Fruit fly (Drosophila melanogaster): ENCODE data around the gene nau.
A peak's percentile ranks its signal among the peaks of the same experiment; 100 is the strongest.

nau gene

DNA sequence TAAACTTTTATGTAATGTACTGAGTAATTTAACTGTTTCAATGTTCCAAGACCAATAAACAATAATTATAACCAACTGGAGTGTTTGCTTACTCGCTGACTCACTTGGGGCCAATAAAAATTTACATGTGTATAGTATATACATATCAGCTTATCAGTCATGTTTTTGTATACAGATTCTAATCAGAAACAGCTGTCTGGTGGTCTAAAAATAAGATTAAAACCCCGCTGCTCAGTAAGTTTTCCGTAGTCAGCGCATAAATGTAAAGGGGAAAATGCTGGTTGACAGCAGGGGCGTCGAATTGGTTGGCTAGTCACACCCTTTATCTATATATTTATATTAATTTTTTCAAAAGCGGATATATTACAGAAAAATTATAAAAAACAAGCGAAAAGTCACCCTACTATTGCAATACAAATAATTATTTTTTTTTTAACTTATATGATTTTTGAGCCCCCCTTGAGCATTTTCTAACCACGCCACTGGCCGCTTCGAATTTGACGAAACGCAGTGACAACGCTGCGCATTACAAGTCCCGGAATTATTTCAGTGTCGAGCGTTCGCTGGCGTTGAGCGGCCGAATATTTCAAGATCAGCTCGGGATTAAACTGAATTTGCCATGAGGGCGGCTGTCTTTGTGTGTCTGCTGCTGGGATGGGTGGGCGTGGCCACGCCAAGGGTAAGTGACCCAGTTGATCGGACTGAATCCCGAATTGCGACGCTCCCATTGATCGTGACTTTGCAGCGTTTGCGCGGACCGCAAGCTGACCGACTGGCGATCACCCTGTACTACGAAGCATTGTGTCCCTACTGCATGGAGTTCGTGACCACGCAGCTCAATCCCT is 39.6 kb downstream of the nau start, which contains the start of gene GILT2 (continued):
- TF ChIP-seq CG31441 (GFP tag; IDR thresholded peaks at IDR 0.05) (peak; percentile 97), HHEX (GFP tag; optimal IDR thresholded peaks at IDR 0.05) (peak; percentile 92), CG7987 (GFP tag; optimal IDR thresholded peaks at IDR 0.05) (peak; percentile 54), CG17612 (GFP tag; IDR thresholded peaks at IDR 0.05) (peak; percentile 73; the same call in 1 of the 2 replicates), CG18476 (GFP tag; optimal IDR thresholded peaks at IDR 0.05) (peak; percentile 86), ATbp (GFP tag; optimal IDR thresholded peaks at IDR 0.05) (peak; percentile 88), CG2889 (GFP tag; IDR thresholded peaks at IDR 0.05) (peak; percentile 77; the same call in 2 of the 3 replicates), CG9817 (tag; optimal IDR thresholded peaks at IDR 0.05) (peak; percentile 80), CHES-1-like (GFP tag; optimal IDR thresholded peaks at IDR 0.05) (peak; percentile 39), CG13775 (GFP tag; optimal IDR thresholded peaks at IDR 0.05) (peak; percentile 88), CG8765 (GFP tag; IDR thresholded peaks at IDR 0.05) (peak; percentile 79), ap (GFP tag; IDR thresholded peaks at IDR 0.05) (peak; percentile 87), H15 (GFP tag; IDR thresholded peaks at IDR 0.05) (peak; percentile 86), CrebB (tag; optimal IDR thresholded peaks at IDR 0.05) (peak; percentile 80), CG2712 (tag; optimal IDR thresholded peaks at IDR 0.05) (peak; percentile 93), mirr (GFP tag; optimal IDR thresholded peaks at IDR 0.05) (peak; percentile 3), Hr51 (GFP tag; optimal IDR thresholded peaks at IDR 0.05) (peak; percentile 78 to 95), trem (tag; optimal IDR thresholded peaks at IDR 0.05) (peak; percentile 73), nau (GFP tag; optimal IDR thresholded peaks at IDR 0.05) (no peak), TFAM (GFP tag; optimal IDR thresholded peaks at IDR 0.05) (peak; percentile 34), psq (GFP tag; optimal IDR thresholded peaks at IDR 0.05) (peak; percentile 71), CG11085 (GFP tag; IDR thresholded peaks at IDR 0.05) (peak; percentile 72), danr (GFP tag; IDR thresholded peaks at IDR 0.05) (peak; percentile 84), Gug (GFP tag; IDR thresholded peaks at IDR 0.05) (peak; percentile 81), Trl (optimal IDR thresholded peaks at IDR 0.05) (no peak), Trl (GFP tag; optimal IDR thresholded peaks at IDR 0.05) (peak; percentile 13), CG11093 (GFP tag; IDR thresholded peaks at IDR 0.05) (peak; percentile 84), CG7928 (GFP tag; optimal IDR thresholded peaks at IDR 0.05) (peak; percentile 47), CG1529 (GFP tag; optimal IDR thresholded peaks at IDR 0.05) (peak; percentile 87), CG3065 (GFP tag; optimal IDR thresholded peaks at IDR 0.05) (peak; percentile 76), Bgb (GFP tag; IDR thresholded peaks at IDR 0.05; ENCODE audit: partially characterized antibody) (no peak), Chrac-16 (GFP tag; optimal IDR thresholded peaks at IDR 0.05) (peak; percentile 85), CG7556 (GFP tag; optimal IDR thresholded peaks at IDR 0.05) (peak; percentile 91), lola (GFP tag; optimal IDR thresholded peaks at IDR 0.05) (peak in 1 of 3 experiments; percentile 88), tio (GFP tag; optimal IDR thresholded peaks at IDR 0.05) (peak; percentile 77), emc (GFP tag; optimal IDR thresholded peaks at IDR 0.05) (no peak), Bteb2 (GFP tag; optimal IDR thresholded peaks at IDR 0.05) (peak; percentile 44), CG10654 (GFP tag; optimal IDR thresholded peaks at IDR 0.05) (peak; percentile 78), B-H1 (GFP tag; IDR thresholded peaks at IDR 0.05) (peak; percentile 78), ab (GFP tag; optimal IDR thresholded peaks at IDR 0.05) (peak; percentile 10), en (GFP tag; optimal IDR thresholded peaks at IDR 0.05) (no peak), inv (GFP tag; IDR thresholded peaks at IDR 0.05; ENCODE audit: partially characterized antibody) (no peak), CG14014 (GFP tag; IDR thresholded peaks at IDR 0.05) (peak; percentile 94), zen (tag; optimal IDR thresholded peaks at IDR 0.05) (peak; percentile 93), Dad (GFP tag; optimal IDR thresholded peaks at IDR 0.05) (peak; percentile 61), stwl (tag; optimal IDR thresholded peaks at IDR 0.05) (peak; percentile 18), jumu (GFP tag; optimal IDR thresholded peaks at IDR 0.05) (no peak), CG17361 (GFP tag; IDR thresholded peaks at IDR 0.05) (peak; percentile 96), Taf1 (GFP tag; IDR thresholded peaks at IDR 0.05) (peak; percentile 72)
